6 worm cellular contexts compared by ENCODE assay signal in genomic region chrX:12517886-12518285, ce11.
TF ChIP-seq lines count a peak whose summit lies in the region.

No protein-coding gene starts in this region.

TF ChIP-seq in whole organism, L1 larva, 84 proteins besides CTCF, POLR2A, EP300 and RAD21 (continues in another document):
- TF ChIP-seq nhr-85 (tag; lab: Kevin White, UChicago) (peak; percentile 93), unc-98 (GFP tag; IDR thresholded peaks at IDR 0.05; lab: Robert Waterston, UW) (no peak), pqm-1 (tag; optimal IDR thresholded peaks at IDR 0.05; lab: Kevin White, UChicago) (no peak), ces-1 (GFP tag; optimal IDR thresholded peaks at IDR 0.05; lab: Kevin White, UChicago) (no peak), elt-3 (tag; optimal IDR thresholded peaks at IDR 0.05; lab: Kevin White, UChicago) (peak in 1 of 6 experiments; percentile 40), mep-1 (tag; optimal IDR thresholded peaks at IDR 0.05; lab: Kevin White, UChicago) (no peak), unc-130 (tag; optimal IDR thresholded peaks at IDR 0.05; lab: Kevin White, UChicago) (peak; percentile 61), aha-1 (tag; optimal IDR thresholded peaks at IDR 0.05; lab: Kevin White, UChicago) (no peak), snu-23 (GFP tag; optimal IDR thresholded peaks at IDR 0.05; lab: Kevin White, UChicago) (peak; percentile 29), mef-2 (tag; optimal IDR thresholded peaks at IDR 0.05; lab: Kevin White, UChicago) (no peak), efl-3 (GFP tag; optimal IDR thresholded peaks at IDR 0.05; lab: Kevin White, UChicago) (no peak), hlh-4 (tag; optimal IDR thresholded peaks at IDR 0.05; lab: Kevin White, UChicago) (no peak), nhr-19 (GFP tag; conservative IDR thresholded peaks at IDR 0.05; lab: Robert Waterston, UW) (peak; percentile 31), ceh-63 (GFP tag; optimal IDR thresholded peaks at IDR 0.05; lab: Kevin White, UChicago) (no peak), jun-1 (tag; optimal IDR thresholded peaks at IDR 0.05; lab: Kevin White, UChicago) (no peak), unc-30 (tag; optimal IDR thresholded peaks at IDR 0.05; lab: Kevin White, UChicago) (no peak)

TF ChIP-seq in whole organism, L2 larva, 48 proteins besides CTCF, POLR2A, EP300 and RAD21:
- TF ChIP-seq nhr-10 (tag; optimal IDR thresholded peaks at IDR 0.05; lab: Kevin White, UChicago), result no peak
- TF ChIP-seq nhr-21 (tag; optimal IDR thresholded peaks at IDR 0.05; lab: Kevin White, UChicago), result peak; percentile 4
- TF ChIP-seq zag-1 (tag; optimal IDR thresholded peaks at IDR 0.05; lab: Kevin White, UChicago), result no peak
- TF ChIP-seq egl-27 (tag; optimal IDR thresholded peaks at IDR 0.05; lab: Kevin White, UChicago), result peak; percentile 30
- TF ChIP-seq nhr-129 (tag; optimal IDR thresholded peaks at IDR 0.05; lab: Kevin White, UChicago), result peak; percentile 4
- TF ChIP-seq sma-9 (GFP tag; optimal IDR thresholded peaks at IDR 0.05; lab: Kevin White, UChicago), result peak; percentile 41
- no peak for TF ChIP-seq sma-9 (tag; optimal IDR thresholded peaks at IDR 0.05; lab: Kevin White, UChicago)
- no peak for TF ChIP-seq sma-3 (GFP tag; optimal IDR thresholded peaks at IDR 0.05; lab: Kevin White, UChicago)
- peak; percentile 5 for TF ChIP-seq F13H6.1 (tag; optimal IDR thresholded peaks at IDR 0.05; lab: Kevin White, UChicago)

TF ChIP-seq in whole organism, L3 larva, 47 proteins besides CTCF, POLR2A, EP300 and RAD21 (continues in another document):
- TF ChIP-seq lsy-12 (tag; optimal IDR thresholded peaks at IDR 0.05; lab: Kevin White, UChicago) (peak; percentile 70), nhr-77 (tag; optimal IDR thresholded peaks at IDR 0.05; lab: Kevin White, UChicago) (no peak), nhr-11 (tag; optimal IDR thresholded peaks at IDR 0.05; lab: Kevin White, UChicago) (no peak), pha-4 (tag; optimal IDR thresholded peaks at IDR 0.05; lab: Kevin White, UChicago) (no peak), mdl-1 (tag; optimal IDR thresholded peaks at IDR 0.05; lab: Kevin White, UChicago) (no peak), egl-5 (tag; optimal IDR thresholded peaks at IDR 0.05; lab: Kevin White, UChicago) (no peak), elt-2 (tag; optimal IDR thresholded peaks at IDR 0.05; lab: Kevin White, UChicago) (no peak), nhr-23 (tag; optimal IDR thresholded peaks at IDR 0.05; lab: Kevin White, UChicago) (no peak), pqm-1 (tag; optimal IDR thresholded peaks at IDR 0.05; lab: Kevin White, UChicago) (no peak), fos-1 (tag; optimal IDR thresholded peaks at IDR 0.05; lab: Kevin White, UChicago) (no peak), ceh-82 (tag; optimal IDR thresholded peaks at IDR 0.05; lab: Kevin White, UChicago) (no peak), elt-3 (tag; optimal IDR thresholded peaks at IDR 0.05; lab: Kevin White, UChicago) (no peak), ama-1 (optimal IDR thresholded peaks at IDR 0.05; lab: Kevin White, UChicago) (peak; percentile 36), aly-2 (tag; optimal IDR thresholded peaks at IDR 0.05; lab: Kevin White, UChicago) (no peak), sea-2 (GFP tag; optimal IDR thresholded peaks at IDR 0.05; lab: Kevin White, UChicago) (no peak), egl-27 (tag; optimal IDR thresholded peaks at IDR 0.05; lab: Kevin White, UChicago) (peak; percentile 53), nfya-1 (tag; optimal IDR thresholded peaks at IDR 0.05; lab: Kevin White, UChicago; ENCODE audit: insufficient read depth) (no peak), lin-39 (tag; optimal IDR thresholded peaks at IDR 0.05; lab: Kevin White, UChicago) (no peak), mml-1 (tag; optimal IDR thresholded peaks at IDR 0.05; lab: Kevin White, UChicago) (no peak)

TF ChIP-seq in whole organism, L4 larva, 104 proteins besides CTCF, POLR2A, EP300 and RAD21 (continues in another document):
- TF ChIP-seq Y75B8A.6 (GFP tag; IDR thresholded peaks at IDR 0.05; lab: Robert Waterston, UW), result 0 out of 2 replicates have a peak, but pooled peaks have one; percentile 11
- TF ChIP-seq snpc-1.2 (GFP tag; IDR thresholded peaks at IDR 0.05; lab: Robert Waterston, UW), result no peak
- no peak for TF ChIP-seq lin-13 (GFP tag; optimal IDR thresholded peaks at IDR 0.05; lab: Kevin White, UChicago)
- no peak for TF ChIP-seq arid-1 (GFP tag; conservative IDR thresholded peaks at IDR 0.05; lab: Robert Waterston, UW)
- no peak for TF ChIP-seq mxl-3 (GFP tag; optimal IDR thresholded peaks at IDR 0.05; lab: Kevin White, UChicago)
- TF ChIP-seq ctbp-1 (GFP tag; IDR thresholded peaks at IDR 0.05; lab: Robert Waterston, UW), result no peak
- no peak for TF ChIP-seq aly-2 (tag; optimal IDR thresholded peaks at IDR 0.05; lab: Kevin White, UChicago)
- no peak for TF ChIP-seq ceh-44 (GFP tag; IDR thresholded peaks at IDR 0.05; lab: Robert Waterston, UW)
- TF ChIP-seq dmd-6 (GFP tag; IDR thresholded peaks at IDR 0.05; lab: Robert Waterston, UW), result peak; percentile 36
- 0 out of 2 replicates have a peak, but pooled peaks have one; percentile 62 for TF ChIP-seq tra-1 (GFP tag; IDR thresholded peaks at IDR 0.05; lab: Robert Waterston, UW)
- TF ChIP-seq lsy-2 (tag; optimal IDR thresholded peaks at IDR 0.05; lab: Kevin White, UChicago), result peak in 1 of 2 experiments; percentile 7
- TF ChIP-seq daf-19 (GFP tag; conservative IDR thresholded peaks at IDR 0.05; lab: Robert Waterston, UW), result no peak
- peak; percentile 37 for TF ChIP-seq hlh-30 (tag; optimal IDR thresholded peaks at IDR 0.05; lab: Kevin White, UChicago; ENCODE audit: insufficient read depth)
- TF ChIP-seq gei-8 (GFP tag; optimal IDR thresholded peaks at IDR 0.05; lab: Kevin White, UChicago), result no peak
- TF ChIP-seq lin-1 (GFP tag; IDR thresholded peaks at IDR 0.05; lab: Robert Waterston, UW), result no peak
- no peak for TF ChIP-seq T20F7.1 (GFP tag; optimal IDR thresholded peaks at IDR 0.05; lab: Kevin White, UChicago)
- no peak for TF ChIP-seq hmg-1.1 (GFP tag; IDR thresholded peaks at IDR 0.05; lab: Robert Waterston, UW)
- no peak for TF ChIP-seq nhr-102 (tag; optimal IDR thresholded peaks at IDR 0.05; lab: Kevin White, UChicago)

TF ChIP-seq in whole organism, late embryonic, 69 proteins besides CTCF, POLR2A, EP300 and RAD21:
- no peak for TF ChIP-seq lim-6 (tag; optimal IDR thresholded peaks at IDR 0.05; lab: Kevin White, UChicago)
- TF ChIP-seq sdc-2 (tag; optimal IDR thresholded peaks at IDR 0.05; lab: Kevin White, UChicago), result peak; percentile 40
- TF ChIP-seq C38D4.7 (GFP tag; optimal IDR thresholded peaks at IDR 0.05; lab: Kevin White, UChicago), result no peak
- TF ChIP-seq ceh-34 (tag; optimal IDR thresholded peaks at IDR 0.05; lab: Kevin White, UChicago), result no peak
- TF ChIP-seq ceh-31 (tag; optimal IDR thresholded peaks at IDR 0.05; lab: Kevin White, UChicago), result no peak
- no peak for TF ChIP-seq mec-3 (tag; optimal IDR thresholded peaks at IDR 0.05; lab: Kevin White, UChicago; ENCODE audit: borderline replicate concordance)
- no peak for TF ChIP-seq fkh-10 (GFP tag; optimal IDR thresholded peaks at IDR 0.05; lab: Kevin White, UChicago)
- TF ChIP-seq pqm-1 (tag; optimal IDR thresholded peaks at IDR 0.05; lab: Kevin White, UChicago), result no peak

TF ChIP-seq in whole organism, young adult, 124 proteins besides CTCF, POLR2A, EP300 and RAD21:
- TF ChIP-seq zim-3 (tag; optimal IDR thresholded peaks at IDR 0.05; lab: Kevin White, UChicago) (no peak), let-526 (GFP tag; IDR thresholded peaks at IDR 0.05; lab: Robert Waterston, UW) (peak; percentile 67; the same call in 1 of the 2 replicates), Y53G8AR.9 (GFP tag; conservative IDR thresholded peaks at IDR 0.05; lab: Robert Waterston, UW) (no peak), tbp1 (GFP tag; optimal IDR thresholded peaks at IDR 0.05; lab: Kevin White, UChicago) (peak; percentile 14)
